Fruit fly (Drosophila melanogaster): ENCODE data around the gene CG17751.

The CG17751 gene

dm6 chr3R:19606954-19607353, at the start of gene CG17751:
Gene CG17751, plus strand, starts transcription at chr3R:19607254.
- no peak for TF ChIP-seq pan (optimal IDR thresholded peaks at IDR 0.05)
- TF ChIP-seq Dll (optimal IDR thresholded peaks at IDR 0.05): no peak
- no peak for TF ChIP-seq EcR (GFP tag; optimal IDR thresholded peaks at IDR 0.05)
- TF ChIP-seq usp (GFP tag; optimal IDR thresholded peaks at IDR 0.05): no peak
- TF ChIP-seq psq (optimal IDR thresholded peaks at IDR 0.05): no peak

DNA sequence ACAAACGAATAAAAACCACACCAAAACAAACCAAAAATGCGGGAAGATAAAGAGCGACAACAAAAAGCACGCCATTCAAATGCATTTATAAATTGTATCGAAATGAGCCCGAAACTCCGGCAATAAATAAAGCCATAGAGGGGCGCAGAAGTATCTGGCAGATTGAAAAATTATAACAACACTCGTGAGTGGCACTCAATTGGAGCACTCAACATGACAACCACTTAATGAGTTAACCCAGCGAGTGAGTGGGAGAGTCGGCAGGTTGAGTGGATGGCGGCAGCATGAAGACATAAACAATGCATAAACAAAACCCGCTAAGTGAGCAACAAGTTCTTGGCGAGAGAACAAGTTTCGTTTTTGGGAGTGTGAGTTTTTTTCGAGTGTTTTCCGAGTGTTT, 38.3 kb upstream of the CG17751 start:
- no peak for TF ChIP-seq usp (GFP tag; optimal IDR thresholded peaks at IDR 0.05)
- no peak for TF ChIP-seq pan (optimal IDR thresholded peaks at IDR 0.05)
- no peak for TF ChIP-seq Dll (optimal IDR thresholded peaks at IDR 0.05)
- TF ChIP-seq EcR (GFP tag; optimal IDR thresholded peaks at IDR 0.05): no peak
- no peak for TF ChIP-seq psq (optimal IDR thresholded peaks at IDR 0.05)
- no peak for TF ChIP-seq CG8478 (optimal IDR thresholded peaks at IDR 0.05)

DNA sequence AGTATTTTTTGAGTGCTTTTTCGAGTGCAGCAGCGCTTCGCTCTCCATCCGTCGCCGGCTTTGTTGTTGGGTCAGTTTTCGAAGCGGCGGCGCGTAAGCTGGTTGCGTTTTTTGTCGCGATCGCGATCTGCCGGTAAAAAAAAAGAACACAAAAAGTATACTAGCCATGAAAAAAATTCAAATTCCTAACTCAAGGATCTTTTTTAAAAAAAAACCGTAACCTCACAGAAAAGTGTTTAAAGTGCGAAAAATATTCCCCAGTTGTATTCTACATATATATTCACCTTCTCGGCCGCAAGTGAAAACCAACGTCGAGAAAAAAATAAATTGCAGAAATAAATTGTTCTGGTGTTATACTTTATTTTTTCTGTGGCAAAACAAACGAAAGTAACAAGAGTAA, 37.9 kb upstream of the CG17751 start:
- TF ChIP-seq Dll (optimal IDR thresholded peaks at IDR 0.05) (no peak), pan (optimal IDR thresholded peaks at IDR 0.05) (no peak), psq (optimal IDR thresholded peaks at IDR 0.05) (no peak), EcR (GFP tag; optimal IDR thresholded peaks at IDR 0.05) (no peak), usp (GFP tag; optimal IDR thresholded peaks at IDR 0.05) (no peak), CG8478 (optimal IDR thresholded peaks at IDR 0.05) (no peak)

- no peak for TF ChIP-seq CG8478 (optimal IDR thresholded peaks at IDR 0.05)
- no peak for TF ChIP-seq EcR (GFP tag; optimal IDR thresholded peaks at IDR 0.05)
- TF ChIP-seq usp (GFP tag; optimal IDR thresholded peaks at IDR 0.05): no peak
- TF ChIP-seq psq (optimal IDR thresholded peaks at IDR 0.05): no peak
- TF ChIP-seq pan (optimal IDR thresholded peaks at IDR 0.05): no peak
- TF ChIP-seq Dll (optimal IDR thresholded peaks at IDR 0.05): no peak
These were observed 37.4 kb upstream of the CG17751 start for dm6 chr3R:19569654-19570053.

DNA sequence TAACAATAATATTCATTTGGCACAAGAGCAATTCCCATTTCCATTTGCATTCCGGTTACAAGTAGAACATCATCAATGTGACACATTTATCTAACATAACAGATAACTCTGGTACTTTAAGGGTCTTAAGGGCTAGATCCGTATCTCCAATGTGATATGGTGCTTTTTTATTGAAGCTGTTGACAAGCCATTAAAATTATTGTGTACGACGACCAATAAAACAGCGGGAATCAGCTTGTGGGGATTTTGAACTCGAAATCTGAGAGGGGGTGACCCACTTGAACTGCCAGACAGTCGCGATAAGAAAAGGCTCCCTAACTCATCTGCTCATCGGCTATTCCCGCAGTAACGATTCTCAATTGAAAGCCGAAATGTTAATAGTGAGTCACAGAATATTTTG, 35.9 kb upstream of the CG17751 start:
- TF ChIP-seq CG8478 (optimal IDR thresholded peaks at IDR 0.05) (no peak), pan (optimal IDR thresholded peaks at IDR 0.05) (no peak), EcR (GFP tag; optimal IDR thresholded peaks at IDR 0.05) (no peak), Dll (optimal IDR thresholded peaks at IDR 0.05) (no peak), usp (GFP tag; optimal IDR thresholded peaks at IDR 0.05) (no peak), psq (optimal IDR thresholded peaks at IDR 0.05) (no peak)

- TF ChIP-seq Dll (optimal IDR thresholded peaks at IDR 0.05) (no peak), CG8478 (optimal IDR thresholded peaks at IDR 0.05) (no peak), EcR (GFP tag; optimal IDR thresholded peaks at IDR 0.05) (no peak), pan (optimal IDR thresholded peaks at IDR 0.05) (no peak), usp (GFP tag; optimal IDR thresholded peaks at IDR 0.05) (no peak), psq (optimal IDR thresholded peaks at IDR 0.05) (no peak)
These were observed 35.1 kb upstream of the CG17751 start for dm6 chr3R:19571938-19572337.

DNA sequence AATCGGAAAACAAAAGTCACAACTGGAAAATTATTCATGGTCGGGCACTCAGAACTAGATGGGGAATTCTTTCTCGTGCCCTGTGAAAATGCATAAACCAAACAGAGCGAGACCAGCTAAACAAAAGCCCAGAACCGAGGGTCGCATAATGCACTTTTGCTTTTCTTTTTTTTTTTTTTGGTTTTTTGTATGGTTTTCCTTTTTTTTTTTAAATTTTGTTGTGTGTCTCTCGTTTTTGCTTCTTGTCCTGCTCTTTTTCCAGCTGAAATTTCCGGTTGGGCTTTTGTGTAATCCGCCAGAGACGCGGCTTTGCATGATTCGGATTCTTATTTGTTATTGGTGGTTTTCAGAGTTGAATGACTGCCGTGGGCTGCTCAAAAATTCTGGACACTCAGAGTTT, 25.2 kb upstream of the CG17751 start:
- TF ChIP-seq psq (optimal IDR thresholded peaks at IDR 0.05): no peak
- TF ChIP-seq EcR (GFP tag; optimal IDR thresholded peaks at IDR 0.05): no peak
- TF ChIP-seq usp (GFP tag; optimal IDR thresholded peaks at IDR 0.05): no peak
- no peak for TF ChIP-seq Dll (optimal IDR thresholded peaks at IDR 0.05)
- TF ChIP-seq pan (optimal IDR thresholded peaks at IDR 0.05): no peak
- TF ChIP-seq CG8478 (optimal IDR thresholded peaks at IDR 0.05): no peak

DNA sequence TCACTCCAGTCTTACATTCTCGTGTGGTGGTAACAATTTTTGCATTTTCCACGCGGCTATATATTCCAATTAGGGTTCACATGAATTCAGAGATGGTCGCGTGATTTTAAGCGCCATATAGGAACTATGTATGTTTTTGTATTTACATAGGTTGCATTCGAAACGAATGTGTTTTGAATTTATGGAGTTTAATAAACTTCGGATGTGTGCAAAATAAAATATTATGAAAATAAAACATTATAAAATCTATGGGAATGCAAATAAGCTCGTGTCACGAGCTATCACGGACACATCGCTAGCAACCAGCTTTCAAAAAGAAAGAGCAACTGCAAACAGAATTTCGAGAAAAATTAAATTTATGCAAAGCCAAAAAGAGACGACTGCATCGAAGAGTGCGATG, 23.7 kb upstream of the CG17751 start:
- TF ChIP-seq CG8478 (optimal IDR thresholded peaks at IDR 0.05): no peak
- no peak for TF ChIP-seq psq (optimal IDR thresholded peaks at IDR 0.05)
- TF ChIP-seq pan (optimal IDR thresholded peaks at IDR 0.05): no peak
- TF ChIP-seq usp (GFP tag; optimal IDR thresholded peaks at IDR 0.05): no peak

dm6 chr3R:19584818-19585217, 22.2 kb upstream of the CG17751 start:
- no peak for TF ChIP-seq usp (GFP tag; optimal IDR thresholded peaks at IDR 0.05)
- no peak for TF ChIP-seq CG8478 (optimal IDR thresholded peaks at IDR 0.05)
- TF ChIP-seq pan (optimal IDR thresholded peaks at IDR 0.05): no peak
- TF ChIP-seq EcR (GFP tag; optimal IDR thresholded peaks at IDR 0.05): no peak
- no peak for TF ChIP-seq Dll (optimal IDR thresholded peaks at IDR 0.05)
- TF ChIP-seq psq (optimal IDR thresholded peaks at IDR 0.05): no peak

dm6 chr3R:19586319-19586718, 20.7 kb upstream of the CG17751 start:
- TF ChIP-seq usp (GFP tag; optimal IDR thresholded peaks at IDR 0.05): no peak
- TF ChIP-seq CG8478 (optimal IDR thresholded peaks at IDR 0.05): no peak
- no peak for TF ChIP-seq pan (optimal IDR thresholded peaks at IDR 0.05)
- TF ChIP-seq EcR (GFP tag; optimal IDR thresholded peaks at IDR 0.05): no peak
- no peak for TF ChIP-seq Dll (optimal IDR thresholded peaks at IDR 0.05)
- no peak for TF ChIP-seq psq (optimal IDR thresholded peaks at IDR 0.05)

dm6 chr3R:19587652-19588051, 19.4 kb upstream of the CG17751 start:
- no peak for TF ChIP-seq Dll (optimal IDR thresholded peaks at IDR 0.05)
- TF ChIP-seq CG8478 (optimal IDR thresholded peaks at IDR 0.05): no peak
- no peak for TF ChIP-seq EcR (GFP tag; optimal IDR thresholded peaks at IDR 0.05)
- no peak for TF ChIP-seq pan (optimal IDR thresholded peaks at IDR 0.05)
- no peak for TF ChIP-seq usp (GFP tag; optimal IDR thresholded peaks at IDR 0.05)

DNA sequence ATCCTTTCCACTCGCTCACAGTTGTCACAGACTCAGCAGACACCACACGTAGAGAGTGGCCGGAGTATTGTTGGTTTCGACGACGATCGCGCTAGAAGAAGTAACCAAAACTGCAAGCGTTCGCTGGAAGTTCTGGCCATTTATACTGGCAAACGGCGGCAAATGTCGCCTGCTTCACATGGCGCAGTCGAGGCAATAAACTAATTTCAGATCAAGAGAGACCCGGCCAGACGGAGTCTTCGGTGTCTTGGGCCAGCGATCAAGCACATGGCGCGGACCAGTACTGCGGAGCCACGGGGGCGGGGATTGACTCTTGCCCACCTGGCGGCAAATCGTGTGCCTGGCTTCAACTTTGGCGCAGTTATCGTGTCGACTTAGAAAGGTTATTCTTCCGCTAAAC, 8.2 kb upstream of the CG17751 start, which contains the start of gene Cpr92A:
Gene Cpr92A (minus strand): TSS at position 101 of the 400 bp plus-strand sequence.
- TF ChIP-seq psq (optimal IDR thresholded peaks at IDR 0.05): no peak
- TF ChIP-seq usp (GFP tag; optimal IDR thresholded peaks at IDR 0.05): no peak
- no peak for TF ChIP-seq pan (optimal IDR thresholded peaks at IDR 0.05)
- no peak for TF ChIP-seq EcR (GFP tag; optimal IDR thresholded peaks at IDR 0.05)
- no peak for TF ChIP-seq CG8478 (optimal IDR thresholded peaks at IDR 0.05)
- TF ChIP-seq Dll (optimal IDR thresholded peaks at IDR 0.05): no peak

DNA sequence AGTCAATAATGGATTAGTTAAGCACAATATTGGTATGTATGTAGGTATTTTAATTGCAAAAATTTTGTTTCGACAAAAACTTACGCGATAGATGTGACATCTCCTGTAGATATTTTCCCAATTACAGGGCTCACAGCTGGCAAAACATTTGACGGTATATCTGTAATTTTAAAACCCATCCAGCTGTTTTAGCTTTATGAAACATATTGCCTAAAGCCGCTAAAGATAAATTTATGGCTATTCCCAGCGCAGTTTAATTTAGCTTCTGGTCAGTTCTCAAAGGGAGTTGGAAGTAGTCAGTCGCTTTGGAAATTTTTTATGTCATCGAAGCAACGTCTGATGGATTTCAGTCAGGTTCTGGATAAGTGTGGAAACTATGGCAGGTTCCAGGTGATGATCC, 6.7 kb upstream of the CG17751 start, which contains the start of gene CG7333:
Gene CG7333 (plus strand): TSS at position 301 of the 400 bp plus-strand sequence.
- TF ChIP-seq Dll (optimal IDR thresholded peaks at IDR 0.05) (no peak), usp (GFP tag; optimal IDR thresholded peaks at IDR 0.05) (no peak), EcR (GFP tag; optimal IDR thresholded peaks at IDR 0.05) (no peak), psq (optimal IDR thresholded peaks at IDR 0.05) (no peak), pan (optimal IDR thresholded peaks at IDR 0.05) (no peak), CG8478 (optimal IDR thresholded peaks at IDR 0.05) (no peak)
